Fruit fly (Drosophila melanogaster) whole organism, pupa: ENCODE measurements around the gene ringer.

ENCODE experiments used
- D1 ChIP-seq: fragments of 200-800 bp; sonication (Bioruptor generic); optimal IDR thresholded peaks from 2 replicates; lab custom pipeline; 2018; ENCODE audit warnings: missing biosample characterization, mild to moderate bottlenecking, missing genetic modification characterization, moderate library complexity
- EcR ChIP-seq: fragments of 200-800 bp; sonication (Bioruptor generic); optimal IDR thresholded peaks from 3 replicates; lab custom pipeline; 2019; ENCODE audit warnings: missing biosample characterization, missing genetic modification characterization, mild to moderate bottlenecking, moderate library complexity, missing genetic modification reagents
- Pif1B ChIP-seq: fragments of 200-800 bp; sonication (Bioruptor generic); optimal IDR thresholded peaks from 3 replicates; lab custom pipeline; 2016; ENCODE audit warnings: missing biosample characterization, missing genetic modification characterization
- rn ChIP-seq: fragments of 200-800 bp; sonication (Bioruptor generic); IDR thresholded peaks from 2 replicates; pipeline ENCODE4 v1.3.6; 2022; ENCODE audit warnings: missing biosample characterization, missing genetic modification characterization

dm6 chr3L:16381184-16381797, 22.1 kb upstream of the ringer start, which contains the start of gene Agpat4:
- TF ChIP-seq D1 (tag; lab: Kevin White, UChicago) (no peak), EcR (GFP tag; lab: Kevin White, UChicago) (no peak), Pif1B (no peak), rn (no peak)
